Worm (Caenorhabditis elegans) whole organism, young adult: Measurements from ENCODE around the gene col-120.

Source experiments
- Y67H2A.10 ChIP-seq: fragments of 200-800 bp; sonication (Bioruptor generic); conservative IDR thresholded peaks from 2 replicates; pipeline ENCODE4 v1.3.6; 2022; ENCODE audit warnings: missing genetic modification reagents, missing genetic modification characterization, missing compliant biosample characterization
- Y79H2A.3 ChIP-seq: fragments of 200-800 bp; sonication (Bioruptor generic); conservative IDR thresholded peaks from 2 replicates; pipeline ENCODE4 v1.3.6; 2022; ENCODE audit warnings: missing genetic modification reagents, missing genetic modification characterization, missing compliant biosample characterization
- dox-1 ChIP-seq: fragments of 200-800 bp; sonication (Bioruptor generic); IDR thresholded peaks from 2 replicates; pipeline ENCODE4 v1.3.6; 2022; ENCODE audit warnings: missing genetic modification reagents, missing genetic modification characterization, missing compliant biosample characterization
- egrh-3 ChIP-seq: fragments of 200-800 bp; sonication (Bioruptor generic); IDR thresholded peaks from 2 replicates; pipeline ENCODE4 v1.3.6; 2022; ENCODE audit warnings: missing genetic modification reagents, missing genetic modification characterization, missing compliant biosample characterization
- nfyb-1 ChIP-seq: fragments of 200-800 bp; sonication (Bioruptor generic); IDR thresholded peaks from 2 replicates; pipeline ENCODE4 v1.3.6; 2022; ENCODE audit warnings: missing genetic modification reagents, missing genetic modification characterization, missing compliant biosample characterization
- tbp1 ChIP-seq: fragments of 200-800 bp; sonication (Bioruptor generic); optimal IDR thresholded peaks from 2 replicates; lab custom pipeline; 2018; ENCODE audit warnings: mild to moderate bottlenecking, missing genetic modification characterization, missing compliant biosample characterization
- zim-3 ChIP-seq: sonication (generic microtip); optimal IDR thresholded peaks from 2 replicates; lab custom pipeline; 2017; ENCODE audit warnings: mild to moderate bottlenecking, missing genetic modification characterization, moderate library complexity, missing compliant biosample characterization
- ztf-25 ChIP-seq: fragments of 200-800 bp; sonication (Bioruptor generic); IDR thresholded peaks from 2 replicates; pipeline ENCODE4 v1.3.6; 2022; ENCODE audit warnings: missing genetic modification reagents, missing genetic modification characterization, missing compliant biosample characterization

col-120 gene

DNA sequence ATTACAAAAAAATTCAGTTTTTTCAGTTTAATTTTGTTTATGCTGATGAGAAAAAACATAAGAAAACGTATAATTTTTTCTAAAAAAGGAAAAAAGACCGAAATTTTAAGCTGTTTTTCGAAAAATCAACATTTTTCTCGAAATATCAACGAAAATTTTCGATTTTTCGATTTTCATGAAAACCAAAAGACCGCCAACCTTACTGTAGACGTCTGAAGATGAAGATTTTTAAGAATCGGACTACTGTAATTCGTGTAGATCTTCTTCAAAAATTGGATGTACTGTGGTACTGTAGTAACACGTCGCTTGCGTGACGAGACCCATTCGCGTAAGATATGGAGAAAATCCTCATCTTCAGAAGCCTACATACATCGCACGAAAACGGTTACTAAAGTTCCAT is 50.7 kb downstream of the col-120 start:
- TF ChIP-seq dox-1 (no peak), Y79H2A.3 (GFP tag; lab: Robert Waterston, UW) (no peak), egrh-3 (GFP tag; lab: Robert Waterston, UW) (no peak), nfyb-1 (GFP tag; lab: Robert Waterston, UW) (0 out of 2 replicates have a peak, but pooled peaks have one; percentile 25), ztf-25 (no peak), tbp1 (GFP tag; lab: Kevin White, UChicago) (no peak), Y67H2A.10 (GFP tag; lab: Robert Waterston, UW) (no peak), zim-3 (tag; lab: Kevin White, UChicago) (no peak)
